Worm (Caenorhabditis elegans) whole organism, midembryonic: ENCODE measurements around the gene hsp-110.

Source experiments
- T22C8.4 ChIP-seq: fragments of 200-800 bp; sonication (Bioruptor generic); IDR thresholded peaks from 2 replicates; pipeline ENCODE4 v1.3.6; 2022; ENCODE audit warnings: missing genetic modification characterization, missing compliant biosample characterization
- cog-1 ChIP-seq: sonication (generic microtip); optimal IDR thresholded peaks from 2 replicates; lab custom pipeline; 2016; ENCODE audit warnings: missing genetic modification characterization, missing compliant biosample characterization
- ref-1 ChIP-seq: fragments of 200-800 bp; sonication (Bioruptor generic); conservative IDR thresholded peaks from 2 replicates; pipeline ENCODE4 v1.3.6; 2022; ENCODE audit warnings: missing genetic modification reagents, missing genetic modification characterization, missing compliant biosample characterization
- ztf-23 ChIP-seq: fragments of 200-800 bp; sonication (Bioruptor generic); IDR thresholded peaks from 2 replicates; pipeline ENCODE4 v1.3.6; 2022; ENCODE audit warnings: missing genetic modification reagents, missing genetic modification characterization, missing compliant biosample characterization
- ztf-29 ChIP-seq: fragments of 200-800 bp; sonication (Bioruptor generic); IDR thresholded peaks from 2 replicates; pipeline ENCODE4 v1.3.6; 2022; ENCODE audit warnings: missing genetic modification reagents, missing genetic modification characterization, missing compliant biosample characterization

- TF ChIP-seq ztf-23 (no peak), T22C8.4 (GFP tag; lab: Robert Waterston, UW) (no peak), ztf-29 (GFP tag; lab: Robert Waterston, UW) (no peak), ref-1 (GFP tag; lab: Robert Waterston, UW) (no peak), cog-1 (tag; lab: Kevin White, UChicago) (no peak)
These were observed 17.2 kb downstream of the hsp-110 start for ce11 chrIII:8429497-8429896.
